Fruit fly (Drosophila melanogaster) whole organism, embryonic: ENCODE data around the gene Fdx1.

Experiments
- ATbp ChIP-seq: fragments of 200-800 bp; sonication (Bioruptor generic); optimal IDR thresholded peaks from 2 replicates; lab custom pipeline; 2017; ENCODE audit warnings: missing biosample characterization, mild to moderate bottlenecking, missing genetic modification characterization, missing genetic modification reagents
- CG11093 ChIP-seq: fragments of 200-800 bp; sonication (Bioruptor generic); IDR thresholded peaks from 3 replicates; pipeline ENCODE4 v1.3.6; 2022; ENCODE audit warnings: missing biosample characterization, missing genetic modification characterization
- CG12219 ChIP-seq: fragments of 200-800 bp; sonication (Bioruptor generic); optimal IDR thresholded peaks from 3 replicates; lab custom pipeline; 2018; ENCODE audit warnings: missing biosample characterization, mild to moderate bottlenecking, missing genetic modification characterization
- CG14860 ChIP-seq: fragments of 200-800 bp; sonication (Bioruptor generic); IDR thresholded peaks from 3 replicates; pipeline ENCODE4 v1.3.6; 2022; ENCODE audit warnings: missing biosample characterization, missing genetic modification characterization; ENCODE audit not compliant: partially characterized antibody
- CG1529 ChIP-seq: fragments of 200-800 bp; sonication (Bioruptor generic); optimal IDR thresholded peaks from 3 replicates; lab custom pipeline; 2018; ENCODE audit warnings: missing biosample characterization, missing genetic modification characterization
- CG17359 ChIP-seq: fragments of 200-800 bp; sonication (Bioruptor generic); optimal IDR thresholded peaks from 3 replicates; lab custom pipeline; 2018; ENCODE audit warnings: missing biosample characterization, mild to moderate bottlenecking, missing genetic modification characterization, moderate library complexity
- CG18764 ChIP-seq: fragments of 200-800 bp; sonication (Bioruptor generic); optimal IDR thresholded peaks from 3 replicates; lab custom pipeline; 2016; ENCODE audit warnings: missing biosample characterization, missing genetic modification characterization
- CG30431 ChIP-seq: fragments of 200-800 bp; sonication (Bioruptor generic); optimal IDR thresholded peaks from 2 replicates; lab custom pipeline; 2017; ENCODE audit warnings: missing biosample characterization, missing genetic modification characterization
- CG31365 ChIP-seq: fragments of 200-800 bp; sonication (Bioruptor generic); optimal IDR thresholded peaks from 2 replicates; lab custom pipeline; 2018; ENCODE audit warnings: missing biosample characterization, mild to moderate bottlenecking, missing genetic modification characterization
- CG31441 ChIP-seq: fragments of 200-800 bp; sonication (Bioruptor generic); IDR thresholded peaks from 2 replicates; pipeline ENCODE4 v1.3.6; 2022; ENCODE audit warnings: missing biosample characterization, missing genetic modification characterization
- CG32767 ChIP-seq: fragments of 200-800 bp; sonication (Bioruptor generic); IDR thresholded peaks from 2 replicates; pipeline ENCODE4 v1.3.6; 2022; ENCODE audit warnings: missing biosample characterization, missing genetic modification characterization
- CG3407 ChIP-seq: fragments of 200-800 bp; sonication (Bioruptor generic); optimal IDR thresholded peaks from 2 replicates; lab custom pipeline; 2018; ENCODE audit warnings: missing biosample characterization, mild to moderate bottlenecking, missing genetic modification characterization
- CG34422 ChIP-seq: fragments of 200-800 bp; sonication (Bioruptor generic); IDR thresholded peaks from 3 replicates; pipeline ENCODE4 v1.3.6; 2022; ENCODE audit warnings: missing biosample characterization, missing genetic modification characterization
- CG3726 ChIP-seq: fragments of 200-800 bp; sonication (Bioruptor generic); IDR thresholded peaks from 3 replicates; pipeline ENCODE4, ENCODE4 v1.3.6; 2022; ENCODE audit warnings: missing biosample characterization, missing genetic modification characterization
- CG6683 ChIP-seq: fragments of 200-800 bp; sonication (Bioruptor generic); optimal IDR thresholded peaks from 2 replicates; lab custom pipeline; 2017; ENCODE audit warnings: missing biosample characterization, mild to moderate bottlenecking, missing genetic modification characterization, missing genetic modification reagents
- CG6813 ChIP-seq: fragments of 200-800 bp; sonication (Bioruptor generic); optimal IDR thresholded peaks from 2 replicates; lab custom pipeline; 2017; ENCODE audit warnings: missing biosample characterization, missing genetic modification characterization, mild to moderate bottlenecking, moderate library complexity, missing genetic modification reagents
- CG7357 ChIP-seq: fragments of 200-800 bp; sonication (Bioruptor generic); IDR thresholded peaks from 3 replicates; pipeline ENCODE4 v1.3.6; 2022; ENCODE audit warnings: missing biosample characterization, missing genetic modification characterization
- CG7372 ChIP-seq: fragments of 200-800 bp; sonication (Bioruptor generic); IDR thresholded peaks from 2 replicates; pipeline ENCODE4 v1.3.6; 2022; ENCODE audit warnings: missing biosample characterization, missing genetic modification characterization
- CG7987 ChIP-seq: fragments of 200-800 bp; sonication (Bioruptor generic); optimal IDR thresholded peaks from 2 replicates; lab custom pipeline; 2018; ENCODE audit warnings: missing biosample characterization, mild to moderate bottlenecking, missing genetic modification characterization, moderate library complexity
- CG8290 ChIP-seq, 3 experiments: fragments of 200-800 bp; sonication (Bioruptor generic); optimal IDR thresholded peaks; 2 replicates each; lab custom pipeline; 2016 to 2019; ENCODE audit warnings: missing biosample characterization in 3 of 3, missing genetic modification characterization in 3 of 3, mild to moderate bottlenecking in 2 of 3, moderate library complexity in 1 of 3
- CG8765 ChIP-seq: fragments of 200-800 bp; sonication (Bioruptor generic); IDR thresholded peaks from 2 replicates; pipeline ENCODE4 v1.3.6; 2022; ENCODE audit warnings: missing biosample characterization, missing genetic modification characterization
- D19B ChIP-seq: fragments of 200-800 bp; sonication (Bioruptor generic); optimal IDR thresholded peaks from 2 replicates; lab custom pipeline; 2017; ENCODE audit warnings: missing biosample characterization, mild to moderate bottlenecking, missing genetic modification characterization
- Dp ChIP-seq: fragments of 200-800 bp; sonication (Bioruptor generic); optimal IDR thresholded peaks from 2 replicates; lab custom pipeline; 2018; ENCODE audit warnings: missing biosample characterization, mild to moderate bottlenecking, missing genetic modification characterization, moderate library complexity
- Fer2 ChIP-seq: fragments of 200-800 bp; sonication (Bioruptor generic); optimal IDR thresholded peaks from 2 replicates; lab custom pipeline; 2018; ENCODE audit warnings: missing biosample characterization, mild to moderate bottlenecking, missing genetic modification characterization, moderate library complexity
- HLH3B ChIP-seq: fragments of 200-800 bp; sonication (Bioruptor generic); IDR thresholded peaks from 2 replicates; pipeline ENCODE4 v1.3.6; 2022; ENCODE audit warnings: missing biosample characterization, missing genetic modification characterization
- Hmx ChIP-seq: fragments of 200-800 bp; sonication (Bioruptor generic); optimal IDR thresholded peaks from 2 replicates; lab custom pipeline; 2016; ENCODE audit warnings: missing biosample characterization, missing genetic modification characterization
- Mrtf ChIP-seq: fragments of 200-800 bp; sonication (Bioruptor generic); IDR thresholded peaks from 3 replicates; pipeline ENCODE4 v1.3.6; 2022; ENCODE audit warnings: missing biosample characterization, missing genetic modification characterization
- NfI ChIP-seq: fragments of 200-800 bp; sonication (Bioruptor generic); optimal IDR thresholded peaks from 3 replicates; lab custom pipeline; 2018; ENCODE audit warnings: missing biosample characterization, mild to moderate bottlenecking, missing genetic modification characterization, moderate library complexity
- Rx ChIP-seq: fragments of 200-800 bp; sonication (Bioruptor generic); IDR thresholded peaks from 2 replicates; pipeline ENCODE4 v1.3.6; 2022; ENCODE audit warnings: missing biosample characterization, missing genetic modification characterization
- Xbp1 ChIP-seq: fragments of 200-800 bp; sonication (Bioruptor generic); optimal IDR thresholded peaks from 3 replicates; lab custom pipeline; 2016; ENCODE audit warnings: missing biosample characterization, mild to moderate bottlenecking, missing genetic modification characterization
- caup ChIP-seq: fragments of 200-800 bp; sonication (Bioruptor generic); optimal IDR thresholded peaks from 3 replicates; lab custom pipeline; 2017; ENCODE audit warnings: missing biosample characterization, mild to moderate bottlenecking, missing genetic modification characterization, moderate library complexity; ENCODE audit not compliant: severe bottlenecking
- fd64A ChIP-seq: fragments of 200-800 bp; sonication (Bioruptor generic); optimal IDR thresholded peaks from 3 replicates; lab custom pipeline; 2018; ENCODE audit warnings: missing biosample characterization, mild to moderate bottlenecking, missing genetic modification characterization
- grau ChIP-seq: fragments of 200-800 bp; optimal IDR thresholded peaks from 3 replicates; lab custom pipeline; 2019; ENCODE audit warnings: missing biosample characterization, mild to moderate bottlenecking, missing genetic modification characterization, moderate library complexity
- grn ChIP-seq: fragments of 200-800 bp; sonication (Bioruptor generic); optimal IDR thresholded peaks from 3 replicates; lab custom pipeline; 2017; ENCODE audit warnings: missing biosample characterization, missing genetic modification characterization
- hbn ChIP-seq: fragments of 200-800 bp; sonication (Bioruptor generic); IDR thresholded peaks from 2 replicates; pipeline ENCODE4 v1.3.6; 2022; ENCODE audit warnings: missing biosample characterization, missing genetic modification characterization; ENCODE audit not compliant: partially characterized antibody
- jumu ChIP-seq: fragments of 200-800 bp; sonication (Bioruptor generic); optimal IDR thresholded peaks from 3 replicates; lab custom pipeline; 2016; ENCODE audit warnings: missing biosample characterization, missing genetic modification characterization
- klu ChIP-seq: fragments of 200-800 bp; sonication (Bioruptor generic); IDR thresholded peaks from 2 replicates; pipeline ENCODE4 v1.3.6; 2022; ENCODE audit warnings: missing biosample characterization, missing genetic modification characterization
- lov ChIP-seq, 2 experiments: fragments of 200-800 bp in 1 of 2; fragments of >200 bp in 1 of 2; sonication (Bioruptor generic) in 1 of 2; IDR thresholded peaks in 1 of 2; optimal IDR thresholded peaks in 1 of 2; 2 replicates in 1 of 2; 3 replicates in 1 of 2; pipeline versions ENCODE4 v1.3.6 to Lab custom; 2017 to 2022; ENCODE audit warnings: missing biosample characterization in 1 of 2, missing genetic modification characterization in 1 of 2
- mld ChIP-seq: fragments of 200-800 bp; sonication (Bioruptor generic); IDR thresholded peaks from 3 replicates; pipeline ENCODE4 v1.3.6; 2022; ENCODE audit warnings: missing biosample characterization, missing genetic modification characterization; ENCODE audit not compliant: partially characterized antibody
- nerfin-2 ChIP-seq: fragments of 200-800 bp; sonication (Bioruptor generic); IDR thresholded peaks from 2 replicates; pipeline ENCODE4 v1.3.6; 2022; ENCODE audit warnings: missing biosample characterization, missing genetic modification characterization; ENCODE audit not compliant: partially characterized antibody
- nmo ChIP-seq: fragments of 200-800 bp; sonication (Bioruptor generic); optimal IDR thresholded peaks from 2 replicates; lab custom pipeline; 2018; ENCODE audit warnings: missing biosample characterization, mild to moderate bottlenecking, missing genetic modification characterization, moderate library complexity
- pb ChIP-seq: fragments of 200-800 bp; sonication (Bioruptor generic); optimal IDR thresholded peaks from 3 replicates; lab custom pipeline; 2016; ENCODE audit warnings: missing biosample characterization, missing genetic modification characterization
- ranshi ChIP-seq: fragments of 200-800 bp; sonication (Bioruptor generic); IDR thresholded peaks from 2 replicates; pipeline ENCODE4 v1.3.6; 2022; ENCODE audit warnings: missing biosample characterization, missing genetic modification characterization
- schlank ChIP-seq: fragments of 200-800 bp; sonication (Bioruptor generic); optimal IDR thresholded peaks from 2 replicates; lab custom pipeline; 2018; ENCODE audit warnings: missing biosample characterization, mild to moderate bottlenecking, missing genetic modification characterization
- sima ChIP-seq: fragments of 200-800 bp; sonication (Bioruptor generic); optimal IDR thresholded peaks from 2 replicates; lab custom pipeline; 2016; ENCODE audit warnings: missing biosample characterization, missing genetic modification characterization
- sna ChIP-seq: fragments of 200-800 bp; sonication (Bioruptor generic); IDR thresholded peaks from 2 replicates; pipeline ENCODE4 v1.3.6; 2022; ENCODE audit warnings: missing biosample characterization, missing genetic modification characterization; ENCODE audit not compliant: partially characterized antibody
- sug ChIP-seq: fragments of 200-800 bp; optimal IDR thresholded peaks from 2 replicates; lab custom pipeline; 2019; ENCODE audit warnings: missing biosample characterization, mild to moderate bottlenecking, missing genetic modification characterization, moderate library complexity
- ttk ChIP-seq: fragments of 200-800 bp; sonication (Bioruptor generic); IDR thresholded peaks from 2 replicates; pipeline ENCODE4 v2.1.2; 2022; ENCODE audit warnings: missing biosample characterization, missing genetic modification characterization

Fdx1 gene

DNA sequence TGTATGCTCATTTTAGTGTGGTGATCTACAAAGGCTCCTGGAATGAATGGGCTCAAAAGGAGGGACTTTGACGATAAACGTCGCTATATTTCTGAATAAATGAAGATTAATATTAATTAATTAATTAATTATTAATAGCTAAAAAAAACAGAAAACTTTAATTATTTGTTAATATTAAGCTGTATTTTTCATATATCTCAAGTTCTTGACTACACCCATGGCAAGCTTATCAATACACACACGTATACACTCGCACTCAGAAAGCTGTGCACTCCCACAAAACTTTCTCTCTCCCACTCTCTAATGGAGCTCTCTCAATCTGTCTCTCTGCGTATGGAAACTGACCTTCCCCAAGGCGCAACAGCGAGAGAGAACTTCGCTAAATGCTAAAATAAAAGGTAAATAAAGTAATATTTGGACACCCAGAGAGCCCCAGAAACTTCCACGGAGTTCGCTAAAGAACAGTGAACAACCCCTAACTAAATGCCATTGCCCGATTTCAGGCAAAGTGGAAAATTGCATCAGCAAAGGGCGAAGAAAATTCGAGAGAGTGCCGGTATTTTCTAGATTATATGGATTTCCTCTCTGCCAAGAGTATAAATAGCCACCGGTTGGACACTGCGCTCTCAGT, 2.5 kb upstream of the Fdx1 start (continued):
- peak; percentile 75 for TF ChIP-seq CG6813 (GFP tag; lab: Kevin White, UChicago)
- TF ChIP-seq CG30431: no peak
- no peak for TF ChIP-seq Fer2 (tag; lab: Kevin White, UChicago)
- TF ChIP-seq CG7357 (GFP tag; lab: Robert Waterston, UW): no peak
- peak; percentile 36 for TF ChIP-seq CG18764 (GFP tag; lab: Kevin White, UChicago)
- peak; percentile 73 for TF ChIP-seq Xbp1 (GFP tag; lab: Kevin White, UChicago)
- TF ChIP-seq D19B: peak; percentile 29
- TF ChIP-seq CG11093 (GFP tag; lab: Robert Waterston, UW): peak; percentile 53; the same call in 1 of the 3 replicates
- no peak for TF ChIP-seq CG8765
- TF ChIP-seq Mrtf (GFP tag; lab: Robert Waterston, UW): peak; percentile 18; the same call in 1 of the 3 replicates
- no peak for TF ChIP-seq sug (tag; lab: Kevin White, UChicago)
- no peak for TF ChIP-seq mld (GFP tag; lab: Robert Waterston, UW)
- peak; percentile 27 for TF ChIP-seq Hmx (GFP tag; lab: Kevin White, UChicago)
- TF ChIP-seq fd64A (GFP tag; lab: Kevin White, UChicago): no peak
- TF ChIP-seq HLH3B (GFP tag; lab: Robert Waterston, UW): peak; percentile 78
- TF ChIP-seq jumu (GFP tag; lab: Kevin White, UChicago): no peak
- peak; percentile 54 for TF ChIP-seq CG3407 (GFP tag; lab: Kevin White, UChicago)
- no peak for TF ChIP-seq pb (GFP tag; lab: Kevin White, UChicago)
- peak; percentile 67; the same call in 1 of the 2 replicates for TF ChIP-seq sna (GFP tag; lab: Robert Waterston, UW)
- TF ChIP-seq NfI: peak; percentile 67
- TF ChIP-seq hbn (GFP tag; lab: Robert Waterston, UW): no peak
- TF ChIP-seq caup (GFP tag; lab: Kevin White, UChicago): peak; percentile 54
- TF ChIP-seq CG3726 (GFP tag; lab: Robert Waterston, UW): 0 out of 3 replicates have a peak, but pooled peaks have one; percentile 40
- peak; percentile 76 for TF ChIP-seq CG32767
- TF ChIP-seq ranshi (GFP tag; lab: Robert Waterston, UW): peak; percentile 66
- peak; percentile 54 for TF ChIP-seq nmo (GFP tag; lab: Kevin White, UChicago)
- peak; percentile 62 for TF ChIP-seq ATbp
- no peak for TF ChIP-seq nerfin-2 (GFP tag; lab: Robert Waterston, UW)
- peak; percentile 6 for TF ChIP-seq CG7987 (GFP tag; lab: Kevin White, UChicago)
- 0 out of 2 replicates have a peak, but pooled peaks have one; percentile 7 for TF ChIP-seq Rx (GFP tag; lab: Robert Waterston, UW)
- peak; percentile 44 for TF ChIP-seq CG12219 (GFP tag; lab: Kevin White, UChicago)
- peak; percentile 36 for TF ChIP-seq CG6683 (GFP tag; lab: Kevin White, UChicago)
- peak; percentile 64 for TF ChIP-seq CG1529
- no peak for TF ChIP-seq CG14860 (GFP tag; lab: Robert Waterston, UW)
- no peak for TF ChIP-seq CG31365 (tag; lab: Kevin White, UChicago)
- TF ChIP-seq CG17359: peak; percentile 82
- peak; percentile 28; the same call in 1 of the 2 replicates for TF ChIP-seq CG7372 (GFP tag; lab: Robert Waterston, UW)
- TF ChIP-seq grn (GFP tag; lab: Kevin White, UChicago): no peak
- peak; percentile 56 for TF ChIP-seq grau (tag; lab: Kevin White, UChicago)
- no peak for TF ChIP-seq schlank (tag; lab: Kevin White, UChicago)
- TF ChIP-seq CG34422 (GFP tag; lab: Robert Waterston, UW): peak; percentile 67; the same call in 1 of the 3 replicates
- TF ChIP-seq CG8290 (GFP tag; optimal IDR thresholded peaks at IDR 0.05; lab: Kevin White, UChicago): no peak
- TF ChIP-seq CG8290 (tag; optimal IDR thresholded peaks at IDR 0.05; lab: Kevin White, UChicago): peak in 1 of 2 experiments; percentile 57
- TF ChIP-seq Dp (GFP tag; lab: Kevin White, UChicago): no peak
- TF ChIP-seq lov (optimal IDR thresholded peaks at IDR 0.05; lab: Kevin White, UChicago): no peak
- TF ChIP-seq lov (GFP tag; IDR thresholded peaks at IDR 0.05; lab: Robert Waterston, UW): peak; percentile 46; the same call in 1 of the 3 replicates
- no peak for TF ChIP-seq klu
- no peak for TF ChIP-seq sima
- TF ChIP-seq CG31441: peak; percentile 75
- TF ChIP-seq ttk: no peak
